Worm (Caenorhabditis elegans) whole organism, young adult: ENCODE data around the gene unc-36.

ENCODE experiments used
- T26A5.8 ChIP-seq: sonication (generic microtip); optimal IDR thresholded peaks from 2 replicates; lab custom pipeline; 2016; ENCODE audit warnings: missing genetic modification characterization, missing compliant biosample characterization
- Y95B8A.8 ChIP-seq: fragments of 200-800 bp; sonication (Bioruptor generic); IDR thresholded peaks from 2 replicates; pipeline ENCODE4 v1.3.6; 2022; ENCODE audit warnings: missing genetic modification reagents, missing genetic modification characterization, missing compliant biosample characterization
- ama-1 ChIP-seq, 3 experiments: fragments of 150-350 bp in 1 of 3; sonication (generic microtip) in 2 of 3; optimal IDR thresholded peaks; 2 replicates each; lab custom pipeline; 2014 to 2018; ENCODE audit warnings: missing biosample characterization in 2 of 3, missing genetic modification characterization in 2 of 3, missing genetic modification reagents in 2 of 3
- cebp-1 ChIP-seq, 2 experiments: fragments of 200-800 bp in 1 of 2; sonication (Bioruptor generic) in 1 of 2; sonication (generic microtip) in 1 of 2; IDR thresholded peaks in 1 of 2; optimal IDR thresholded peaks in 1 of 2; 2 replicates each; pipeline versions ENCODE4 v1.3.6 to Lab custom; 2017 to 2022; ENCODE audit warnings: missing compliant biosample characterization in 2 of 2, missing genetic modification characterization in 2 of 2, mild to moderate bottlenecking in 1 of 2, missing genetic modification reagents in 1 of 2, moderate library complexity in 1 of 2
- ceh-91 ChIP-seq: fragments of 200-800 bp; sonication (Bioruptor generic); IDR thresholded peaks from 2 replicates; pipeline ENCODE4 v1.3.6; 2022; ENCODE audit warnings: missing genetic modification reagents, missing genetic modification characterization, missing compliant biosample characterization
- ets-4 ChIP-seq: fragments of 200-800 bp; sonication (Bioruptor generic); optimal IDR thresholded peaks from 2 replicates; lab custom pipeline; 2018; ENCODE audit warnings: mild to moderate bottlenecking, missing genetic modification characterization, missing compliant biosample characterization
- hsf-1 ChIP-seq: fragments of 200-800 bp; sonication (Bioruptor generic); IDR thresholded peaks from 2 replicates; pipeline ENCODE4 v1.3.6; 2022; ENCODE audit warnings: missing genetic modification reagents, missing genetic modification characterization, missing compliant biosample characterization
- lag-1 ChIP-seq: fragments of 200-800 bp; sonication (Bioruptor generic); IDR thresholded peaks from 2 replicates; pipeline ENCODE4 v1.3.6; 2022; ENCODE audit warnings: missing genetic modification reagents, missing genetic modification characterization, missing compliant biosample characterization
- lir-1 ChIP-seq: fragments of 200-800 bp; sonication (Bioruptor generic); conservative IDR thresholded peaks from 2 replicates; pipeline ENCODE4 v1.3.6; 2022; ENCODE audit warnings: missing genetic modification reagents, missing genetic modification characterization, missing compliant biosample characterization
- lsl-1 ChIP-seq: fragments of 200-800 bp; sonication (Bioruptor generic); optimal IDR thresholded peaks from 2 replicates; lab custom pipeline; 2018; ENCODE audit warnings: mild to moderate bottlenecking, missing genetic modification characterization, moderate library complexity, missing compliant biosample characterization
- pha-4 ChIP-seq: fragments of 150-350 bp; sonication (generic microtip); optimal IDR thresholded peaks from 2 replicates; lab custom pipeline; 2014; ENCODE audit warnings: missing biosample characterization, missing genetic modification reagents, missing genetic modification characterization
- sdz-38 ChIP-seq: sonication (generic microtip); optimal IDR thresholded peaks from 2 replicates; lab custom pipeline; 2016; ENCODE audit warnings: missing genotype, missing genetic modification characterization, missing compliant biosample characterization
- ztf-26 ChIP-seq: sonication (generic microtip); optimal IDR thresholded peaks from 2 replicates; lab custom pipeline; 2017; ENCODE audit warnings: missing genetic modification characterization, missing compliant biosample characterization

- TF ChIP-seq hsf-1 (no peak), lag-1 (GFP tag; lab: Robert Waterston, UW) (no peak), Y95B8A.8 (GFP tag; lab: Robert Waterston, UW) (no peak), lir-1 (GFP tag; lab: Robert Waterston, UW) (no peak), cebp-1 (GFP tag; IDR thresholded peaks at IDR 0.05; lab: Robert Waterston, UW) (no peak), cebp-1 (tag; optimal IDR thresholded peaks at IDR 0.05; lab: Kevin White, UChicago) (no peak), ama-1 (optimal IDR thresholded peaks at IDR 0.05; lab: Kevin White, UChicago) (no peak), ama-1 (GFP tag; optimal IDR thresholded peaks at IDR 0.05; lab: Kevin White, UChicago) (no peak), ceh-91 (GFP tag; lab: Robert Waterston, UW) (no peak), T26A5.8 (tag; lab: Kevin White, UChicago) (no peak), sdz-38 (tag; lab: Kevin White, UChicago) (no peak), lsl-1 (no peak), pha-4 (tag; lab: Kevin White, UChicago) (no peak), ztf-26 (tag; lab: Kevin White, UChicago) (no peak), ets-4 (GFP tag; lab: Kevin White, UChicago) (no peak)
Measured at ce11 chrIII:8220081-8220480, 19.1 kb upstream of the unc-36 start.
